Worm (Caenorhabditis elegans): ENCODE data around the gene F54D8.6.

Gene F54D8.6

DNA sequence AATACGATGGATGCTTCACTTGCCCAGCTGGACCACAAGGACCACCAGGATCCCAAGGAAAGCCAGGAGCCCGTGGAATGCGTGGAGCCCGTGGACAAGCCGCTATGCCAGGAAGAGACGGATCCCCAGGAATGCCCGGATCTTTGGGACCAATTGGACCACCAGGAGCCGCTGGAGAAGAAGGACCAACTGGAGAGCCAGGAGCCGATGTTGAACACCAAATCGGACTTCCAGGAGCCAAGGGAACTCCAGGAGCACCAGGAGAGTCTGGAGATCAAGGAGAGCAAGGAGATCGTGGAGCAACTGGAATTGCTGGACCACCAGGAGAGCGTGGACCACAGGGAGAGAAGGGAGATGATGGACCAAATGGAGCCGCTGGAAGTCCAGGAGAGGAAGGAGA lies 5.2 kb downstream of the F54D8.6 start:
- no peak for TF ChIP-seq F39B2.1 (GFP tag; IDR thresholded peaks at IDR 0.05)
- TF ChIP-seq nfyb-1 (GFP tag; IDR thresholded peaks at IDR 0.05), result no peak
- TF ChIP-seq aptf-3 (GFP tag; IDR thresholded peaks at IDR 0.05), result no peak
- no peak for TF ChIP-seq lir-1 (GFP tag; conservative IDR thresholded peaks at IDR 0.05)
- peak; percentile 83 for TF ChIP-seq zfh-2 (GFP tag; conservative IDR thresholded peaks at IDR 0.05)
- TF ChIP-seq rpc-1 (optimal IDR thresholded peaks at IDR 0.05), result no peak
- no peak for TF ChIP-seq rpc-1 (tag; optimal IDR thresholded peaks at IDR 0.05)
- TF ChIP-seq T26A5.8 (tag; optimal IDR thresholded peaks at IDR 0.05), result no peak
- TF ChIP-seq egrh-3 (GFP tag; IDR thresholded peaks at IDR 0.05), result peak; percentile 62; the same call in 1 of the 2 replicates

DNA sequence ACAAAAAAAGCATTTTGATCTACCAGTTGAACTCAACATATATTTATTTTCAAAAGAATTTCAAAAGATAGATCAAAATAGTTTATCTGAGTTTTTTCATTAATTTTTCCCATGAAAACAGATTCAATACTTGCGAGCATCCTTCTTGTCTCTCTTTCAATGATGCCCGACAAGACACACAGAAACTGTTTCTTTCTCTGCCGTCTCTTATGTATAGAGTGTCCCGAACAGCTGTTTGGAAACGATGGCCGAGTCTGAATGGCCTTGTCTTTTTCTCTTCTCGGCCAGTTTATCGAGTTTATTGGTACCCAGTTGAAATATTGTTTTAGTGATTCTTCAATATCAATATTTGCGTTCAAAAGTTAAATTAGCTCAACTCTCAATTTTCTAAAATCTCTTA lies 6.0 kb downstream of the F54D8.6 start:
- no peak for TF ChIP-seq dpff-1 (tag; optimal IDR thresholded peaks at IDR 0.05)
- TF ChIP-seq xnd-1 (tag; optimal IDR thresholded peaks at IDR 0.05), result no peak
- TF ChIP-seq snpc-4 (GFP tag; optimal IDR thresholded peaks at IDR 0.05), result no peak
- peak in 1 of 4 experiments; percentile 42 for TF ChIP-seq snpc-4 (tag; optimal IDR thresholded peaks at IDR 0.05)
- no peak for TF ChIP-seq ceh-58 (GFP tag; IDR thresholded peaks at IDR 0.05)
- TF ChIP-seq attf-5 (GFP tag; optimal IDR thresholded peaks at IDR 0.05), result peak; percentile 68
- TF ChIP-seq ztf-18 (tag; optimal IDR thresholded peaks at IDR 0.05), result peak; percentile 30
- no peak for TF ChIP-seq fkh-3 (tag; optimal IDR thresholded peaks at IDR 0.05)
- peak; percentile 47 for TF ChIP-seq ZK185.1 (tag; optimal IDR thresholded peaks at IDR 0.05; ENCODE audit: poor library complexity, severe bottlenecking)
- TF ChIP-seq lin-26 (GFP tag; IDR thresholded peaks at IDR 0.05), result no peak
- TF ChIP-seq bed-1 (GFP tag; IDR thresholded peaks at IDR 0.05), result no peak
- 0 out of 2 replicates have a peak, but pooled peaks have one; percentile 13 for TF ChIP-seq ekl-4 (GFP tag; IDR thresholded peaks at IDR 0.05)
- peak; percentile 79 for TF ChIP-seq hmg-1.2 (GFP tag; IDR thresholded peaks at IDR 0.05)
- TF ChIP-seq F23B12.7 (tag; optimal IDR thresholded peaks at IDR 0.05; ENCODE audit: insufficient read depth), result peak; percentile 5
- no peak for TF ChIP-seq bed-2 (GFP tag; IDR thresholded peaks at IDR 0.05)
- peak; percentile 23 for TF ChIP-seq efl-1 (GFP tag; optimal IDR thresholded peaks at IDR 0.05)
- peak; percentile 47 for TF ChIP-seq nhr-80 (tag; optimal IDR thresholded peaks at IDR 0.05)
- peak; percentile 57; the same call in 1 of the 2 replicates for TF ChIP-seq madf-6 (GFP tag; IDR thresholded peaks at IDR 0.05)
- TF ChIP-seq madf-8 (GFP tag; conservative IDR thresholded peaks at IDR 0.05), result 0 out of 2 replicates have a peak, but pooled peaks have one; percentile 28
- peak; percentile 45 for TF ChIP-seq mcd-1 (GFP tag; IDR thresholded peaks at IDR 0.05)

DNA sequence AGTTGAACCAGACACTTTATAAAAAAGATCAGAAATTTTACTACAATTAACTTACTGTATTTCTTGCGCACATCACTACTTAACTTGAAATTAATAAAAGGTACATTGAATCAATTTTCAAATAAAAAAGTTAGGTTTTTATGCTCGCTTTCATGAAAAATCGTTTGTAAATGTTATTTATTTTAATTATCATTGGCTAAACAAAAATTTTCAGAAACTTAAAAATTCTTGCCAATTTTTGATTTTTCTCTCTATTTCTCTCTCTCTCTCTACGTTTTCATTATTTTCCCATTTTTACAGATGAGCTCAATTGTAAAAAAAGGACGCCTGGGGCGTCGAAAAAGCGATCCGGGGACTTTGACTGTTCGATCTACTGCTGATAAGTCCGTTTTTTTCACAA lies 6.6 kb downstream of the F54D8.6 start, which contains the start of gene sax-2:
Gene sax-2 (plus strand): TSS at position 301 of the 400 bp plus-strand sequence.
- TF ChIP-seq ets-4 (GFP tag; optimal IDR thresholded peaks at IDR 0.05), result no peak
- TF ChIP-seq egl-18 (GFP tag; IDR thresholded peaks at IDR 0.05), result no peak
- TF ChIP-seq ceh-79 (tag; optimal IDR thresholded peaks at IDR 0.05), result no peak
- TF ChIP-seq F39B2.1 (GFP tag; IDR thresholded peaks at IDR 0.05), result no peak
- no peak for TF ChIP-seq ceh-40 (GFP tag; IDR thresholded peaks at IDR 0.05)
- TF ChIP-seq lin-40 (tag; optimal IDR thresholded peaks at IDR 0.05), result no peak
- no peak for TF ChIP-seq C17E4.6 (GFP tag; IDR thresholded peaks at IDR 0.05)
- no peak for TF ChIP-seq ceh-58 (GFP tag; IDR thresholded peaks at IDR 0.05)
- TF ChIP-seq Y56A3A.18 (GFP tag; IDR thresholded peaks at IDR 0.05), result no peak
- TF ChIP-seq T26A5.8 (tag; optimal IDR thresholded peaks at IDR 0.05), result no peak
- TF ChIP-seq Y67H2A.10 (GFP tag; conservative IDR thresholded peaks at IDR 0.05), result no peak
- TF ChIP-seq B0261.1 (tag; optimal IDR thresholded peaks at IDR 0.05), result no peak
- no peak for TF ChIP-seq rcor-1 (GFP tag; IDR thresholded peaks at IDR 0.05)
- no peak for TF ChIP-seq tbp1 (GFP tag; optimal IDR thresholded peaks at IDR 0.05)
- TF ChIP-seq F49E8.2 (tag; optimal IDR thresholded peaks at IDR 0.05; ENCODE audit: insufficient read depth), result no peak
- no peak for TF ChIP-seq nhr-27 (tag; optimal IDR thresholded peaks at IDR 0.05)
- TF ChIP-seq lin-35 (GFP tag; optimal IDR thresholded peaks at IDR 0.05), result no peak
- no peak for TF ChIP-seq bed-2 (GFP tag; IDR thresholded peaks at IDR 0.05)
- no peak for TF ChIP-seq dpl-1 (GFP tag; optimal IDR thresholded peaks at IDR 0.05)
